Worm (Caenorhabditis elegans): ENCODE results near the gene C18C4.7.
A peak's percentile ranks its signal among the peaks of the same experiment; 100 is the strongest.

C18C4.7 gene

ce11 chrV:5504807-5505442, 62.1 kb downstream of the C18C4.7 start, which contains the start of the genes dnj-19 and nhr-47 (continued):
- TF ChIP-seq F22D6.2 (tag; optimal IDR thresholded peaks at IDR 0.05) (peak; percentile 62), ama-1 (optimal IDR thresholded peaks at IDR 0.05) (no peak), ama-1 (GFP tag; optimal IDR thresholded peaks at IDR 0.05) (no peak), hsf-1 (GFP tag; IDR thresholded peaks at IDR 0.05) (peak; percentile 98), ekl-4 (GFP tag; IDR thresholded peaks at IDR 0.05) (peak; percentile 96), F37B4.10 (GFP tag; IDR thresholded peaks at IDR 0.05) (no peak), bed-2 (GFP tag; IDR thresholded peaks at IDR 0.05) (no peak), nhr-120 (GFP tag; IDR thresholded peaks at IDR 0.05) (no peak), die-1 (tag; optimal IDR thresholded peaks at IDR 0.05) (no peak), Y53F4B.3 (GFP tag; IDR thresholded peaks at IDR 0.05) (no peak), somi-1 (GFP tag; optimal IDR thresholded peaks at IDR 0.05) (peak; percentile 55), lsl-1 (GFP tag; optimal IDR thresholded peaks at IDR 0.05) (peak; percentile 78), unc-62 (GFP tag; optimal IDR thresholded peaks at IDR 0.05) (no peak), lin-40 (tag; optimal IDR thresholded peaks at IDR 0.05) (peak; percentile 95), F23B12.7 (tag; optimal IDR thresholded peaks at IDR 0.05; ENCODE audit: insufficient read depth) (peak; percentile 52), cebp-2 (GFP tag; IDR thresholded peaks at IDR 0.05) (no peak), hmg-20 (GFP tag; IDR thresholded peaks at IDR 0.05) (peak; percentile 88), aptf-3 (GFP tag; IDR thresholded peaks at IDR 0.05) (no peak), ztf-6 (GFP tag; IDR thresholded peaks at IDR 0.05) (peak; percentile 76; the same call in 1 of the 2 replicates), madf-8 (GFP tag; conservative IDR thresholded peaks at IDR 0.05) (peak; percentile 75), nfyb-1 (GFP tag; IDR thresholded peaks at IDR 0.05) (peak; percentile 95), madf-10 (tag; optimal IDR thresholded peaks at IDR 0.05) (peak; percentile 75), nhr-90 (tag; optimal IDR thresholded peaks at IDR 0.05) (no peak), let-526 (GFP tag; IDR thresholded peaks at IDR 0.05) (0 out of 2 replicates have a peak, but pooled peaks have one; percentile 21), B0336.3 (GFP tag; IDR thresholded peaks at IDR 0.05) (peak; percentile 95), tbp1 (GFP tag; optimal IDR thresholded peaks at IDR 0.05) (peak; percentile 73), nhr-27 (tag; optimal IDR thresholded peaks at IDR 0.05) (peak; percentile 30), lin-54 (GFP tag; optimal IDR thresholded peaks at IDR 0.05) (peak; percentile 91), ceh-27 (GFP tag; optimal IDR thresholded peaks at IDR 0.05) (peak; percentile 87), snpc-4 (GFP tag; optimal IDR thresholded peaks at IDR 0.05) (peak; percentile 52), snpc-4 (tag; optimal IDR thresholded peaks at IDR 0.05) (peak in 3 of 4 experiments; percentile 76 to 84 (median 78)), attf-3 (GFP tag; conservative IDR thresholded peaks at IDR 0.05) (peak; percentile 78), efl-1 (GFP tag; optimal IDR thresholded peaks at IDR 0.05) (peak; percentile 41), madf-3 (GFP tag; IDR thresholded peaks at IDR 0.05) (peak; percentile 91), C06A6.2 (GFP tag; conservative IDR thresholded peaks at IDR 0.05) (peak; percentile 84), akir-1 (GFP tag; optimal IDR thresholded peaks at IDR 0.05) (no peak), F57C9.4 (tag; optimal IDR thresholded peaks at IDR 0.05) (no peak), bed-1 (GFP tag; IDR thresholded peaks at IDR 0.05) (no peak), atf-7 (tag; optimal IDR thresholded peaks at IDR 0.05) (peak; percentile 87), B0261.1 (tag; optimal IDR thresholded peaks at IDR 0.05) (no peak), athp-1 (tag; optimal IDR thresholded peaks at IDR 0.05) (peak; percentile 85), sea-2 (GFP tag; IDR thresholded peaks at IDR 0.05) (no peak), F10E7.11 (tag; optimal IDR thresholded peaks at IDR 0.05) (no peak), K12H6.12 (tag; optimal IDR thresholded peaks at IDR 0.05) (peak; percentile 73), rec-8 (tag; optimal IDR thresholded peaks at IDR 0.05) (no peak), rpc-1 (optimal IDR thresholded peaks at IDR 0.05) (peak; percentile 1), rpc-1 (tag; optimal IDR thresholded peaks at IDR 0.05) (no peak), T07F8.4 (tag; optimal IDR thresholded peaks at IDR 0.05) (no peak), egrh-3 (GFP tag; IDR thresholded peaks at IDR 0.05) (no peak), B0035.1 (tag; optimal IDR thresholded peaks at IDR 0.05) (peak; percentile 67)

Measured in whole organism, young adult.